Worm (Caenorhabditis elegans): Measurements from ENCODE around the gene unc-96.

- TF ChIP-seq aly-2 (tag; optimal IDR thresholded peaks at IDR 0.05) (no peak), egl-27 (tag; optimal IDR thresholded peaks at IDR 0.05) (no peak), ztf-4 (tag; optimal IDR thresholded peaks at IDR 0.05) (no peak), snpc-4 (tag; optimal IDR thresholded peaks at IDR 0.05) (no peak), ZK546.5 (tag; optimal IDR thresholded peaks at IDR 0.05) (no peak), lin-39 (tag; optimal IDR thresholded peaks at IDR 0.05) (no peak), F13H6.1 (tag; optimal IDR thresholded peaks at IDR 0.05) (no peak), unc-62 (GFP tag; optimal IDR thresholded peaks at IDR 0.05) (no peak), nhr-23 (tag; optimal IDR thresholded peaks at IDR 0.05) (no peak), unc-39 (tag; optimal IDR thresholded peaks at IDR 0.05) (no peak), nhr-77 (tag; optimal IDR thresholded peaks at IDR 0.05) (no peak), elt-1 (tag; optimal IDR thresholded peaks at IDR 0.05) (no peak), elt-3 (tag; optimal IDR thresholded peaks at IDR 0.05) (no peak), nhr-25 (tag; optimal IDR thresholded peaks at IDR 0.05) (no peak)
These were observed 16.5 kb upstream of the unc-96 start for ce11 chrX:637588-637987.
